Fruit fly (Drosophila melanogaster): ENCODE data around the gene CG13073.

DNA sequence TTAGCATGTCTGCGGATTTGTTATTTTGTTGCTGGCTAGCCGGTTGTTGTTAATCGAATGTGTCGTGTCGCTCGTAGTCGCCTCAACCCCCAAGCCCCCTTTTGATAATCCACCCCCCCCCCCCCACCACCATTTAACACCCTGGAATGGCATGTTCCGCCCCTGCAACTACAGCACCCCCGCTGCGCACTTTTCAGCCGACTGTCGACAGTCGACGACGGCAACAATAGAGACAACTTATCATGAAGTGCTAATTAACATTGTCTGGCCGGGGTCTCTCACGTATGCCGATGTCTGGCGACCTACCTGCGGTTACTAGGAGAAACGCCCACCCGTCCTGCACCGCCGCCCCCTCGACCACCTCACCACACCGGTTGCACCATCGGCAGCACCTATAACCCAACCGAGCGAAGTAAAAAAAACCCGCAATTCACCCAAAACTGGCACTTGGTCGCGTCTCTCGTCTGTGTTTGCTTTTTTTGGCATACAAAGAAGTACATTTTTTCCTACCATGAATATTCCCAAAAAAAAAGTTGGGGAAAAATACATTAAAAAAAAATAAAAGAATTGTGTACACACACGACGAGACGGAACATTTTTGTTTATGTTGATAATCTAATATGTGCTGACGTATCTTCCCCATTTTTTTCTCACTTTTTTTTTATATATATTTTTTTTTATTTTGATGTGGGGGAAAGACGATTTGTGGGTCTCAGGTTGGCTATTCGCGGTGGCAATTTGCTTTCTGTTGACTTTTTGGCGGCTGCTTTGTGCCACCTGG lies 50.7 kb downstream of the CG13073 start:
- TF ChIP-seq h (GFP tag; optimal IDR thresholded peaks at IDR 0.05) (peak; percentile 8), Abd-B (GFP tag; optimal IDR thresholded peaks at IDR 0.05) (no peak), sage (GFP tag; optimal IDR thresholded peaks at IDR 0.05) (no peak), jim (GFP tag; optimal IDR thresholded peaks at IDR 0.05) (no peak), CrebA (GFP tag; optimal IDR thresholded peaks at IDR 0.05; ENCODE audit: borderline replicate concordance) (no peak), Sp1 (GFP tag; optimal IDR thresholded peaks at IDR 0.05) (peak; percentile 31), Dfd (GFP tag; optimal IDR thresholded peaks at IDR 0.05) (no peak), HLH106 (tag; optimal IDR thresholded peaks at IDR 0.05) (no peak), fru (GFP tag; optimal IDR thresholded peaks at IDR 0.05) (peak; percentile 5), rgr (GFP tag; optimal IDR thresholded peaks at IDR 0.05) (no peak), lola (GFP tag; optimal IDR thresholded peaks at IDR 0.05) (no peak), Dif (GFP tag; optimal IDR thresholded peaks at IDR 0.05; ENCODE audit: partially characterized antibody) (no peak), pan (optimal IDR thresholded peaks at IDR 0.05) (no peak)

Measured in whole organism, wandering third instar larva.